Fruit fly (Drosophila melanogaster) S2 (cell line): ENCODE results near the gene CenG1A.

Experiments used
- CG8478 ChIP-seq: fragments of >200 bp; optimal IDR thresholded peaks from 2 replicates; lab custom pipeline; 2018
- CTCF ChIP-seq, 2 experiments: fragments of >200 bp; optimal IDR thresholded peaks; 2 replicates each; lab custom pipeline; 2018

DNA sequence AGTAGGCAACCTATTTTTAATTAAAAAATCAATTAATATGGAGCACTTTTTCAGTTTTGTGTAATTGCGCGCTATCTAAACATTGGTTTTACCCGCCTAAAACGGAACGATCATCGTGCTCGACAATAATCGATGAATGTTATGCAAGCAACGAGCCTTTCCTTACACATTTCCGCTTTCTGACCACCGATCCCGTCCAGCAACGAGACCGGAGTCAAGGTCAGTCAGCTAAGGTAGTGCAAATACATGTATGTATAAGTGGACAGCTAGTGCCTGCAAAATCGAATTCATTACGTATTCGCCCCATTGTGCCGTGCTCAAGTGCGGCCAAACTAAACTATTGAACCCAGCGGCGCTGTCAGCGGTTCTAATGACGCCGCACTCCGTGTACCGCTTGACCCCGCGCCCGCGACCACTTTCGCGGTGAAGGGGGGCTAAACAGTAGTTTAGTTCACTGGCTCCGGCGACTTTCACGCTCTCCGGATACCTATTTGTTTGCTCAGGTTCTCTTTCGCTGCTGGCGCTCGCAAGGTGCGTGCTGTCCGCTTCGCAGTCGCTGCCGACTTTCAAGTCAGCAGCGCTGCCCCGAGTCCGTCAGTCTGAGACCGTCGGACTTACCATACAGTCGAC, 32.2 kb upstream of the CenG1A start, which contains the start of gene CAH1:
- TF ChIP-seq CTCF (optimal IDR thresholded peaks at IDR 0.05; lab: Kevin White, UChicago) (no peak), CG8478 (no peak)
